Worm (Caenorhabditis elegans) whole organism, late embryonic: Measurements from ENCODE around the gene EEED8.2.

Source experiments
- T23F11.4 ChIP-seq: fragments of 200-800 bp; sonication (Bioruptor generic); optimal IDR thresholded peaks from 2 replicates; lab custom pipeline; 2018; ENCODE audit warnings: mild to moderate bottlenecking, missing genetic modification characterization, missing compliant biosample characterization
- sox-4 ChIP-seq: sonication (generic microtip); optimal IDR thresholded peaks from 2 replicates; lab custom pipeline; 2017; ENCODE audit warnings: mild to moderate bottlenecking, missing genetic modification characterization, inconsistent platforms, missing compliant biosample characterization

ce11 chrII:5389831-5390323 lies 26.6 kb upstream of the EEED8.2 start, which contains the start of gene ndx-6:
- TF ChIP-seq sox-4 (tag; lab: Kevin White, UChicago) = no peak
- TF ChIP-seq T23F11.4 (GFP tag; lab: Kevin White, UChicago) = no peak
